Fruit fly (Drosophila melanogaster) whole organism: ENCODE data around the gene CG1492.

Source experiments
- CG8478 ChIP-seq: fragments of >200 bp; optimal IDR thresholded peaks from 2 replicates; lab custom pipeline; 2018; ENCODE audit warnings: inconsistent platforms
- Dll ChIP-seq: fragments of >200 bp; optimal IDR thresholded peaks from 2 replicates; lab custom pipeline; 2017
- EcR ChIP-seq, 2 experiments: fragments of >200 bp; optimal IDR thresholded peaks; 2 replicates each; lab custom pipeline; 2017; ENCODE audit warnings: missing biosample characterization in 2 of 2, missing genetic modification characterization in 2 of 2, missing genetic modification reagents in 2 of 2
- pan ChIP-seq: fragments of >200 bp; optimal IDR thresholded peaks from 2 replicates; lab custom pipeline; 2017
- psq ChIP-seq: fragments of >200 bp; optimal IDR thresholded peaks from 2 replicates; lab custom pipeline; 2017
- usp ChIP-seq: fragments of >200 bp; optimal IDR thresholded peaks from 2 replicates; lab custom pipeline; 2017; ENCODE audit warnings: missing biosample characterization, missing genetic modification characterization, mixed read lengths

Gene CG1492

dm6 chrX:12012149-12013097 lies at the start of gene CG1492, which contains the start of gene regucalcin:
TSS of gene CG1492 (minus strand) at chrX:12012211.
TSS of gene regucalcin (plus strand) at chrX:12012377.
- TF ChIP-seq CG8478 (lab: Kevin White, UChicago) (no peak), usp (GFP tag; lab: Kevin White, UChicago) (no peak), pan (lab: Kevin White, UChicago) (no peak), psq (lab: Kevin White, UChicago) (no peak), EcR (GFP tag; optimal IDR thresholded peaks at IDR 0.05; lab: Kevin White, UChicago) (no peak), Dll (no peak)

dm6 chrX:12059495-12059894 lies 47.5 kb upstream of the CG1492 start, which contains the start of gene Muc11A:
TSS of gene Muc11A (plus strand) at chrX:12059795.
- TF ChIP-seq EcR (GFP tag; optimal IDR thresholded peaks at IDR 0.05; lab: Kevin White, UChicago) = no peak
- no peak for TF ChIP-seq psq (lab: Kevin White, UChicago)
- TF ChIP-seq Dll = no peak
- no peak for TF ChIP-seq usp (GFP tag; lab: Kevin White, UChicago)
- no peak for TF ChIP-seq pan (lab: Kevin White, UChicago)
- TF ChIP-seq CG8478 (lab: Kevin White, UChicago) = no peak

- TF ChIP-seq psq (lab: Kevin White, UChicago) (no peak), CG8478 (lab: Kevin White, UChicago) (no peak), pan (lab: Kevin White, UChicago) (no peak), usp (GFP tag; lab: Kevin White, UChicago) (no peak), Dll (no peak), EcR (GFP tag; optimal IDR thresholded peaks at IDR 0.05; lab: Kevin White, UChicago) (no peak)
Measured at dm6 chrX:12056535-12056934, 44.5 kb upstream of the CG1492 start, which contains the start of gene Uch-L5R. TSS of gene Uch-L5R (minus strand) at chrX:12056635.

- TF ChIP-seq psq (lab: Kevin White, UChicago) (no peak), pan (lab: Kevin White, UChicago) (no peak), Dll (no peak), EcR (GFP tag; optimal IDR thresholded peaks at IDR 0.05; lab: Kevin White, UChicago) (no peak), usp (GFP tag; lab: Kevin White, UChicago) (no peak), CG8478 (lab: Kevin White, UChicago) (no peak)
Measured at dm6 chrX:12050292-12050691, 38.3 kb upstream of the CG1492 start.

- TF ChIP-seq pan (lab: Kevin White, UChicago) (no peak), CG8478 (lab: Kevin White, UChicago) (no peak), psq (lab: Kevin White, UChicago) (no peak), EcR (GFP tag; optimal IDR thresholded peaks at IDR 0.05; lab: Kevin White, UChicago) (no peak), Dll (no peak), usp (GFP tag; lab: Kevin White, UChicago) (no peak)
Measured at dm6 chrX:12043398-12043797, 31.4 kb upstream of the CG1492 start, which contains the start of gene Ten-a. TSS of gene Ten-a (plus strand) at chrX:12043698.

- TF ChIP-seq EcR (GFP tag; optimal IDR thresholded peaks at IDR 0.05; lab: Kevin White, UChicago) = no peak
Measured at dm6 chrX:12035207-12035606, 23.2 kb upstream of the CG1492 start.

- TF ChIP-seq CG8478 (lab: Kevin White, UChicago) (no peak), EcR (GFP tag; optimal IDR thresholded peaks at IDR 0.05; lab: Kevin White, UChicago) (no peak), pan (lab: Kevin White, UChicago) (no peak), usp (GFP tag; lab: Kevin White, UChicago) (no peak), psq (lab: Kevin White, UChicago) (no peak), Dll (no peak)
Measured at dm6 chrX:12034713-12035112, 22.7 kb upstream of the CG1492 start.

- TF ChIP-seq CG8478 (lab: Kevin White, UChicago) (no peak), psq (lab: Kevin White, UChicago) (no peak), EcR (GFP tag; optimal IDR thresholded peaks at IDR 0.05; lab: Kevin White, UChicago) (no peak), Dll (no peak)
Measured at dm6 chrX:12032136-12032682, 20.2 kb upstream of the CG1492 start, which contains the start of gene Cyp318a1. TSS of gene Cyp318a1 (plus strand) at chrX:12032632.

dm6 chrX:12031400-12031799 lies 19.4 kb upstream of the CG1492 start, which contains the start of gene Cyp311a1:
TSS of gene Cyp311a1 (minus strand) at chrX:12031465.
- no peak for TF ChIP-seq EcR (GFP tag; optimal IDR thresholded peaks at IDR 0.05; lab: Kevin White, UChicago)
- TF ChIP-seq psq (lab: Kevin White, UChicago) = no peak

- TF ChIP-seq Dll = no peak
Measured at dm6 chrX:12028825-12029514, 17.0 kb upstream of the CG1492 start, which contains the start of gene Usp7. TSS of gene Usp7 (minus strand) at chrX:12029032.

- TF ChIP-seq pan (lab: Kevin White, UChicago) (no peak), psq (lab: Kevin White, UChicago) (no peak), EcR (GFP tag; optimal IDR thresholded peaks at IDR 0.05; lab: Kevin White, UChicago) (no peak), CG8478 (lab: Kevin White, UChicago) (no peak), usp (GFP tag; lab: Kevin White, UChicago) (no peak), Dll (no peak)
Measured at dm6 chrX:12021750-12022149, 9.7 kb upstream of the CG1492 start.
